Worm (Caenorhabditis elegans) whole organism, early embryonic: ENCODE results near the gene ndg-4.

Experiments
- aly-1 ChIP-seq: sonication (generic microtip); optimal IDR thresholded peaks from 2 replicates; lab custom pipeline; 2016; ENCODE audit warnings: missing genetic modification characterization, missing compliant biosample characterization
- ama-1 ChIP-seq: fragments of 150-350 bp; optimal IDR thresholded peaks from 2 replicates; lab custom pipeline; 2014
- ceh-13 ChIP-seq: fragments of 200-800 bp; sonication (Bioruptor generic); optimal IDR thresholded peaks from 2 replicates; lab custom pipeline; 2018; ENCODE audit warnings: mild to moderate bottlenecking, missing genetic modification characterization, missing compliant biosample characterization
- hmbx-1 ChIP-seq: sonication (generic microtip); optimal IDR thresholded peaks from 2 replicates; lab custom pipeline; 2016; ENCODE audit warnings: mild to moderate bottlenecking, missing genetic modification characterization, missing compliant biosample characterization
- pes-1 ChIP-seq: fragments of 200-800 bp; sonication (Bioruptor generic); IDR thresholded peaks from 2 replicates; pipeline ENCODE4 v1.3.6; 2022; ENCODE audit warnings: missing genetic modification reagents, missing genetic modification characterization, missing compliant biosample characterization
- scrt-1 ChIP-seq: fragments of 200-800 bp; sonication (Bioruptor generic); IDR thresholded peaks from 2 replicates; pipeline ENCODE4 v1.3.6; 2022; ENCODE audit warnings: missing genetic modification characterization, missing compliant biosample characterization
- tbx-37 ChIP-seq: fragments of 200-800 bp; sonication (Bioruptor generic); conservative IDR thresholded peaks from 2 replicates; pipeline ENCODE4 v1.3.6; 2022; ENCODE audit warnings: missing genetic modification reagents, missing genetic modification characterization, missing compliant biosample characterization

DNA sequence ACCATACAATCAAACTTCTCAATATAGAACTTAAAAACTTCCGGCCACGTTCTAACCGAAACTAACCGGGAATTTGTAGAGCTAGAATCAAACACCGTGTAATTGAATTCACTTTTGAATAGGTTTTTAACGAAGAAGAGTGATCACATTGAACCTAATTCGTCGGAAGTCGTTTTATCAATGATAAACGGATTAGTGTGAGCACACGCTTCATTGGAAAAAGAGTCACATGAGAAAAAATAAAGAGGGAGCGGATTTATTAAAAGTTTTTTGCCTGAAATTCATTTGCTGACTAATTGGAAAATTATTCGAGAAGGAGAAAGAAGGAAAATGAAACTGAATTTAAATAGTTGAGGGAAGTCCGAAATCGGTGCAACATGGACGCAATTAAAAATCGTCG is 28.5 kb upstream of the ndg-4 start:
- no peak for TF ChIP-seq ama-1 (lab: Kevin White, UChicago)
- TF ChIP-seq hmbx-1 (tag; lab: Kevin White, UChicago): no peak
- TF ChIP-seq scrt-1 (GFP tag; lab: Robert Waterston, UW): no peak
- TF ChIP-seq pes-1 (GFP tag; lab: Robert Waterston, UW): no peak
- no peak for TF ChIP-seq ceh-13
- no peak for TF ChIP-seq aly-1 (tag; lab: Kevin White, UChicago)
- no peak for TF ChIP-seq tbx-37
